Worm (Caenorhabditis elegans) whole organism, L2 larva: ENCODE results near the gene nhr-256.

Experiments
- elt-3 ChIP-seq: sonication (generic microtip); optimal IDR thresholded peaks from 2 replicates; lab custom pipeline; 2017; ENCODE audit warnings: missing biosample characterization, missing genetic modification characterization
- mab-5 ChIP-seq: fragments of 150-350 bp; optimal IDR thresholded peaks from 2 replicates; lab custom pipeline; 2014; ENCODE audit warnings: missing biosample characterization, missing genetic modification characterization
- zag-1 ChIP-seq: fragments of 150-350 bp; optimal IDR thresholded peaks from 2 replicates; lab custom pipeline; 2014; ENCODE audit warnings: missing biosample characterization, missing genetic modification characterization

DNA sequence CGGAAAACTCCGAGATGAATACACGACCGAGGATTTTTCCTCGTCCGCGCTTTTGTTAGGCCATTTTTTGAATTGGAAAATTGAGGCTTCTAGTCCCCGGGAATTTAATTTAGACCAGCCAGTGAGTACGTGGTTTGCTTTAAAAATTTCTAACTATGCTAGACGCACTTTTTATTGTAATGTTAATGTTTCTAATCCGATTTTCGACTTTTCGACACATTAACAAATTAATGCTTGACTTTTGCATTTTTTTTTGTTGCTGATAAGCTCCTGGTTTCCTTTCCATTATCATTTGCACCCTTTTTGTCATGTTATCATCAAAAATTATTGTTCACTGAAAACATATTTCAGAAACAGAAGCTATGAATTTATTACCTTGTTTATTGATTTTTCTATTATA, 13.3 kb downstream of the nhr-256 start, which contains the start of gene clec-204:
- no peak for TF ChIP-seq elt-3 (tag; lab: Kevin White, UChicago)
- TF ChIP-seq mab-5 (tag; lab: Kevin White, UChicago) = no peak
- no peak for TF ChIP-seq zag-1 (tag; lab: Kevin White, UChicago)
